Fruit fly (Drosophila melanogaster) whole organism, embryonic: ENCODE measurements around the gene CG9514.

Source experiments
- CG10366 ChIP-seq: fragments of 200-800 bp; sonication (Bioruptor generic); IDR thresholded peaks from 2 replicates; pipeline ENCODE4 v1.3.6; 2022; ENCODE audit warnings: missing biosample characterization, missing genetic modification characterization
- CG12299 ChIP-seq: fragments of 200-800 bp; sonication (Bioruptor generic); optimal IDR thresholded peaks from 2 replicates; lab custom pipeline; 2018; ENCODE audit warnings: missing biosample characterization, mild to moderate bottlenecking, missing genetic modification characterization
- CG2116 ChIP-seq: fragments of 200-800 bp; sonication (Bioruptor generic); optimal IDR thresholded peaks from 3 replicates; lab custom pipeline; 2018; ENCODE audit warnings: missing biosample characterization, mild to moderate bottlenecking, missing genetic modification characterization
- CG3838 ChIP-seq: fragments of 200-800 bp; sonication (Bioruptor generic); optimal IDR thresholded peaks from 3 replicates; lab custom pipeline; 2016; ENCODE audit warnings: missing biosample characterization, missing genetic modification characterization
- Nf-YC ChIP-seq: fragments of 200-800 bp; optimal IDR thresholded peaks from 3 replicates; lab custom pipeline; 2019; ENCODE audit warnings: missing biosample characterization, mild to moderate bottlenecking, missing genetic modification characterization, moderate library complexity
- az2 ChIP-seq: fragments of 200-800 bp; sonication (Bioruptor generic); optimal IDR thresholded peaks from 3 replicates; lab custom pipeline; 2016; ENCODE audit warnings: missing biosample characterization, missing genetic modification characterization
- bcd ChIP-seq: fragments of 200-800 bp; sonication (Bioruptor generic); optimal IDR thresholded peaks from 2 replicates; lab custom pipeline; 2017; ENCODE audit warnings: missing biosample characterization, mild to moderate bottlenecking, missing genetic modification characterization
- h ChIP-seq: fragments of >200 bp; optimal IDR thresholded peaks from 2 replicates; lab custom pipeline; 2017
- kah ChIP-seq: fragments of 200-800 bp; sonication (Bioruptor generic); optimal IDR thresholded peaks from 2 replicates; lab custom pipeline; 2018; ENCODE audit warnings: missing biosample characterization, mild to moderate bottlenecking, missing genetic modification characterization

DNA sequence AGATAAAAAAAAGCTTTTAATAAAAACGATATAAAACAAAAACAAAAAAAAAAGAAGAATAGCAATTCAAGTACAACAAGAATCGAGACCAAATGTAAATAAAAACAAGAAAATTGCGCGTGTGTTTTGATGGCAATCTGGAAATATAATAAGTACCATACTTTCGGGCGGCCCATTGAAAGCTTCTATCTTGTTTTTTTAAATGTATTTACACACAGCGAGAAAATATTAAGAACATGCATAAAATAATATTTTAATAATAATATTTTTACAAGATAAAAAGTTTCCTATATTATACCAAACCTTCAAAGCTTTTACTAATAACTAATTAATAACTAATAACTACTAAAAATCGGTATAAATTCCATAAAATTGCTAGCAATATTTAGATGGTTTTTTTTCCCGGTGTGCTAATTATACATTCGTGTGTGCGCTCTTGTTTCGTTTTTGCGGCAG is 56.2 kb downstream of the CG9514 start:
- TF ChIP-seq CG2116 (GFP tag; lab: Kevin White, UChicago), result no peak
- no peak for TF ChIP-seq h (lab: Kevin White, UChicago)
- TF ChIP-seq CG10366 (GFP tag; lab: Robert Waterston, UW), result peak; percentile 8; the same call in 1 of the 2 replicates
- no peak for TF ChIP-seq CG3838 (GFP tag; lab: Kevin White, UChicago)
- TF ChIP-seq bcd, result peak; percentile 15
- TF ChIP-seq CG12299 (tag; lab: Kevin White, UChicago), result no peak
- TF ChIP-seq az2, result peak; percentile 38
- TF ChIP-seq kah (GFP tag; lab: Kevin White, UChicago), result no peak
- TF ChIP-seq Nf-YC (tag; lab: Kevin White, UChicago), result no peak
